Worm (Caenorhabditis elegans) whole organism, mixed stage, embryonic: ENCODE data around the gene mdh-1.

Experiments used
- M03D4.4 ChIP-seq: sonication (generic microtip); optimal IDR thresholded peaks from 2 replicates; lab custom pipeline; 2017; ENCODE audit warnings: mild to moderate bottlenecking, missing genetic modification characterization, missing compliant biosample characterization
- blmp-1 ChIP-seq: fragments of 150-350 bp; optimal IDR thresholded peaks from 2 replicates; lab custom pipeline; 2014; ENCODE audit warnings: missing biosample characterization, missing genetic modification characterization
- ceh-39 ChIP-seq: fragments of 150-350 bp; optimal IDR thresholded peaks from 2 replicates; lab custom pipeline; 2014; ENCODE audit warnings: missing biosample characterization, missing genetic modification characterization
- ceh-43 ChIP-seq: fragments of 200-800 bp; sonication (Bioruptor generic); optimal IDR thresholded peaks from 2 replicates; lab custom pipeline; 2018; ENCODE audit warnings: mild to moderate bottlenecking, missing genetic modification characterization, moderate library complexity, missing compliant biosample characterization
- ceh-83 ChIP-seq: fragments of 200-800 bp; sonication (Bioruptor generic); optimal IDR thresholded peaks from 2 replicates; lab custom pipeline; 2018; ENCODE audit warnings: mild to moderate bottlenecking, missing genetic modification characterization, missing compliant biosample characterization
- ces-1 ChIP-seq: fragments of 150-350 bp; optimal IDR thresholded peaks from 2 replicates; lab custom pipeline; 2014; ENCODE audit warnings: missing biosample characterization, missing genetic modification reagents, missing genetic modification characterization
- cnd-1 ChIP-seq: fragments of 200-800 bp; sonication (Bioruptor generic); optimal IDR thresholded peaks from 2 replicates; lab custom pipeline; 2018; ENCODE audit warnings: mild to moderate bottlenecking, missing genetic modification characterization, missing compliant biosample characterization
- drap-1 ChIP-seq: fragments of 200-800 bp; sonication (Bioruptor generic); optimal IDR thresholded peaks from 3 replicates; lab custom pipeline; 2018; ENCODE audit warnings: mild to moderate bottlenecking, missing genetic modification characterization, missing compliant biosample characterization
- elt-1 ChIP-seq: sonication (generic microtip); optimal IDR thresholded peaks from 2 replicates; lab custom pipeline; 2017; ENCODE audit warnings: missing genetic modification characterization, mild to moderate bottlenecking, missing compliant biosample characterization, antibody characterized with exemption, moderate library complexity, borderline replicate concordance; ENCODE audit not compliant: insufficient read depth
- elt-3 ChIP-seq: fragments of 150-350 bp; optimal IDR thresholded peaks from 2 replicates; lab custom pipeline; 2014; ENCODE audit warnings: missing biosample characterization, missing genetic modification characterization
- flh-1 ChIP-seq: fragments of 200-800 bp; sonication (Bioruptor generic); optimal IDR thresholded peaks from 2 replicates; lab custom pipeline; 2018; ENCODE audit warnings: mild to moderate bottlenecking, missing genetic modification characterization, moderate library complexity, missing compliant biosample characterization
- ham-2 ChIP-seq: fragments of 200-800 bp; sonication (Bioruptor generic); optimal IDR thresholded peaks from 2 replicates; lab custom pipeline; 2018; ENCODE audit warnings: mild to moderate bottlenecking, missing genetic modification characterization, missing compliant biosample characterization
- hlh-1 ChIP-seq: fragments of 150-350 bp; optimal IDR thresholded peaks from 2 replicates; lab custom pipeline; 2014; ENCODE audit warnings: missing biosample characterization, missing genetic modification reagents, missing genetic modification characterization
- lin-13 ChIP-seq: fragments of 150-350 bp; optimal IDR thresholded peaks from 2 replicates; lab custom pipeline; 2014; ENCODE audit warnings: missing biosample characterization, missing genetic modification characterization
- lin-32 ChIP-seq: fragments of 200-800 bp; sonication (Bioruptor generic); optimal IDR thresholded peaks from 2 replicates; lab custom pipeline; 2018; ENCODE audit warnings: mild to moderate bottlenecking, missing genetic modification characterization, missing compliant biosample characterization
- lsy-2 ChIP-seq: fragments of 150-350 bp; optimal IDR thresholded peaks from 2 replicates; lab custom pipeline; 2014; ENCODE audit warnings: missing biosample characterization, missing genetic modification characterization
- mab-5 ChIP-seq: fragments of 150-350 bp; optimal IDR thresholded peaks from 2 replicates; lab custom pipeline; 2014; ENCODE audit warnings: missing biosample characterization, missing genetic modification characterization
- mep-1 ChIP-seq: fragments of 150-350 bp; optimal IDR thresholded peaks from 2 replicates; lab custom pipeline; 2017; ENCODE audit warnings: missing biosample characterization, missing genetic modification reagents, missing genetic modification characterization, inconsistent platforms
- mls-2 ChIP-seq: sonication (generic microtip); optimal IDR thresholded peaks from 2 replicates; lab custom pipeline; 2016; ENCODE audit warnings: mild to moderate bottlenecking, missing genetic modification characterization, moderate library complexity, missing compliant biosample characterization
- nhr-12 ChIP-seq: fragments of 150-350 bp; optimal IDR thresholded peaks from 2 replicates; lab custom pipeline; 2014; ENCODE audit warnings: missing biosample characterization, missing genetic modification characterization
- nhr-2 ChIP-seq: fragments of 150-350 bp; optimal IDR thresholded peaks from 2 replicates; lab custom pipeline; 2014; ENCODE audit warnings: missing biosample characterization, missing genetic modification characterization
- nhr-237 ChIP-seq: fragments of 150-350 bp; optimal IDR thresholded peaks from 2 replicates; lab custom pipeline; 2014; ENCODE audit warnings: missing biosample characterization, missing genetic modification characterization
- nhr-28 ChIP-seq: fragments of 150-350 bp; optimal IDR thresholded peaks from 2 replicates; lab custom pipeline; 2014; ENCODE audit warnings: missing biosample characterization, missing genetic modification characterization
- nhr-76 ChIP-seq: sonication (generic microtip); optimal IDR thresholded peaks from 2 replicates; lab custom pipeline; 2017; ENCODE audit warnings: missing biosample characterization, missing genetic modification characterization
- pha-4 ChIP-seq: fragments of 150-350 bp; optimal IDR thresholded peaks from 2 replicates; lab custom pipeline; 2018; ENCODE audit warnings: missing biosample characterization, missing genetic modification reagents, missing genetic modification characterization
- sem-2 ChIP-seq: fragments of 200-800 bp; sonication (Bioruptor generic); optimal IDR thresholded peaks from 2 replicates; lab custom pipeline; 2018; ENCODE audit warnings: mild to moderate bottlenecking, missing genetic modification characterization, missing compliant biosample characterization
- snpc-4 ChIP-seq: fragments of 150-350 bp; optimal IDR thresholded peaks from 2 replicates; lab custom pipeline; 2014; ENCODE audit warnings: missing biosample characterization, missing genetic modification characterization
- tbx-8 ChIP-seq: fragments of 200-800 bp; sonication (Bioruptor generic); optimal IDR thresholded peaks from 2 replicates; lab custom pipeline; 2018; ENCODE audit warnings: mild to moderate bottlenecking, missing genetic modification characterization, moderate library complexity, missing compliant biosample characterization
- unc-120 ChIP-seq: sonication (generic microtip); optimal IDR thresholded peaks from 2 replicates; lab custom pipeline; 2017; ENCODE audit warnings: missing genetic modification characterization, missing compliant biosample characterization; ENCODE audit not compliant: poor library complexity, severe bottlenecking
- unc-39 ChIP-seq: fragments of 150-350 bp; optimal IDR thresholded peaks from 2 replicates; lab custom pipeline; 2014; ENCODE audit warnings: missing biosample characterization, missing genetic modification characterization
- unc-62 ChIP-seq: fragments of 150-350 bp; optimal IDR thresholded peaks from 2 replicates; lab custom pipeline; 2014; ENCODE audit warnings: missing biosample characterization, missing genetic modification reagents, missing genetic modification characterization
- zip-8 ChIP-seq: fragments of 150-350 bp; optimal IDR thresholded peaks from 2 replicates; lab custom pipeline; 2014; ENCODE audit warnings: missing biosample characterization, missing genetic modification characterization
- ztf-11 ChIP-seq: fragments of 150-350 bp; optimal IDR thresholded peaks from 2 replicates; lab custom pipeline; 2014; ENCODE audit warnings: missing biosample characterization, missing genetic modification characterization

Gene mdh-1

ce11 chrV:6495353-6495752 is 21.0 kb downstream of the mdh-1 start:
- TF ChIP-seq sem-2 (no peak), hlh-1 (tag; lab: Kevin White, UChicago) (no peak), nhr-2 (tag; lab: Kevin White, UChicago) (no peak), ham-2 (GFP tag; lab: Kevin White, UChicago) (no peak), elt-1 (tag; lab: Kevin White, UChicago) (no peak), nhr-28 (no peak), pha-4 (no peak), blmp-1 (tag; lab: Kevin White, UChicago) (no peak), elt-3 (tag; lab: Kevin White, UChicago) (no peak), drap-1 (no peak), mab-5 (tag; lab: Kevin White, UChicago) (no peak), cnd-1 (tag; lab: Kevin White, UChicago) (no peak), M03D4.4 (tag; lab: Kevin White, UChicago) (no peak), tbx-8 (GFP tag; lab: Kevin White, UChicago) (no peak), lsy-2 (no peak)

- no peak for TF ChIP-seq nhr-28
- TF ChIP-seq unc-39 (tag; lab: Kevin White, UChicago) = no peak
- TF ChIP-seq snpc-4 (tag; lab: Kevin White, UChicago) = no peak
- TF ChIP-seq mab-5 (tag; lab: Kevin White, UChicago) = no peak
- no peak for TF ChIP-seq hlh-1 (tag; lab: Kevin White, UChicago)
- TF ChIP-seq ceh-39 (tag; lab: Kevin White, UChicago) = no peak
- no peak for TF ChIP-seq ceh-43
- TF ChIP-seq unc-62 (GFP tag; lab: Kevin White, UChicago) = no peak
- no peak for TF ChIP-seq lin-32 (GFP tag; lab: Kevin White, UChicago)
- no peak for TF ChIP-seq flh-1 (GFP tag; lab: Kevin White, UChicago)
Measured at ce11 chrV:6493821-6494220, 22.5 kb downstream of the mdh-1 start, which contains the start of gene cpt-6. cpt-6 (minus strand) TSS chrV:6493921.

- TF ChIP-seq lin-32 (GFP tag; lab: Kevin White, UChicago) (no peak), nhr-12 (no peak), nhr-76 (no peak), ham-2 (GFP tag; lab: Kevin White, UChicago) (no peak), ztf-11 (tag; lab: Kevin White, UChicago) (no peak), lsy-2 (no peak), ceh-83 (GFP tag; lab: Kevin White, UChicago) (no peak), nhr-237 (tag; lab: Kevin White, UChicago) (no peak), nhr-28 (no peak), ces-1 (no peak), sem-2 (no peak), blmp-1 (tag; lab: Kevin White, UChicago) (no peak), cnd-1 (tag; lab: Kevin White, UChicago) (no peak), pha-4 (no peak), M03D4.4 (tag; lab: Kevin White, UChicago) (no peak), mab-5 (tag; lab: Kevin White, UChicago) (no peak), mls-2 (tag; lab: Kevin White, UChicago) (no peak), drap-1 (no peak), unc-39 (tag; lab: Kevin White, UChicago) (no peak)
Measured at ce11 chrV:6492497-6492896, 23.8 kb downstream of the mdh-1 start.

DNA sequence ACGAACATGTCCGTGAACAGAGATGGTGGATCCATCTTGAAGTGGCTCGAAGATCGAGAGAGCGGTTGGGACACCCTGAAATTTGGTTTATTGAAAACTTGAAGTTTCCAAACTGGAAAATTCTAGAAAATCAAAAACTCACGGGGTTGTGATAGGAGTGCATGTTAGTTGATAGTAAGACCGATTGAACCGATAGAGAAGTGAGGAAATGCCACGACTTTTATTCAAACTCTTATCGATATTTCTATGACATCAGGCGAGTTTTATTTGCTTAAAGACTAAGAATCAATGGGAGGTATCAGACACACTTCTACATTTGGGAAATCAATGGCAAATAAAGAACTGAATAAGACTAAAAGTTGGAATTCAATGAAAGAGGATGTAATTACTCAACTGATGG is 27.5 kb downstream of the mdh-1 start, which contains the start of gene lec-10:
lec-10 (minus strand) TSS at position 272 of the 400 bp plus-strand sequence.
- TF ChIP-seq nhr-28 = no peak
- TF ChIP-seq snpc-4 (tag; lab: Kevin White, UChicago) = no peak
- TF ChIP-seq mab-5 (tag; lab: Kevin White, UChicago) = no peak
- TF ChIP-seq mls-2 (tag; lab: Kevin White, UChicago) = no peak
- TF ChIP-seq ces-1 = no peak
- no peak for TF ChIP-seq cnd-1 (tag; lab: Kevin White, UChicago)
- TF ChIP-seq nhr-12 = no peak
- TF ChIP-seq lsy-2 = no peak
- no peak for TF ChIP-seq zip-8
- TF ChIP-seq sem-2 = no peak
- TF ChIP-seq lin-32 (GFP tag; lab: Kevin White, UChicago) = no peak
- no peak for TF ChIP-seq ceh-39 (tag; lab: Kevin White, UChicago)
- no peak for TF ChIP-seq lin-13 (tag; lab: Kevin White, UChicago)
- TF ChIP-seq unc-62 (GFP tag; lab: Kevin White, UChicago) = no peak
- TF ChIP-seq M03D4.4 (tag; lab: Kevin White, UChicago) = no peak
- TF ChIP-seq ceh-43 = no peak
- TF ChIP-seq ceh-83 (GFP tag; lab: Kevin White, UChicago) = no peak
- TF ChIP-seq blmp-1 (tag; lab: Kevin White, UChicago) = no peak
- TF ChIP-seq unc-120 (tag; lab: Kevin White, UChicago) = no peak
- TF ChIP-seq mep-1 = no peak
